Worm (Caenorhabditis elegans): Measurements from ENCODE around the gene ZC449.7.

Gene ZC449.7

DNA sequence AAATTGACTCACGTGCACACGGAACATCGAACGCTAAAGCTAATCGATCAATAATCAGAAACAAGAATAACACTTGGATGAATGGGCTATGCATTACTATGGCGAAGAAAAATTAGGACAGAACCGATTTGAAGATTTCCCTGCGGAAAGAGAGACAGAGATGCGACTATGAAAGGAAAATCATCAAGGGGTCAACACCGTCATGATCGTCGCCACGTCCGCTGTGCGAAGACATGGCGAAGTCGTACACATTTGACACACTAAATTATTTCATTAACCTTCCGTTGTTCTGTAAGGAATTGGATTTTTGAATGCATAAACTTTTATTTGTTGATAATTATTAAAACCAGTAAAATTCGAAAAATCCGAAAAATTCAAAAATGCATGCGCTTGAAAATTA lies 44.6 kb upstream of the ZC449.7 start, which contains the start of gene M03F4.6 (continued):
- TF ChIP-seq atf-7 (tag; optimal IDR thresholded peaks at IDR 0.05) = peak; percentile 61
- TF ChIP-seq fkh-3 (tag; optimal IDR thresholded peaks at IDR 0.05) = no peak
- no peak for TF ChIP-seq F49E8.2 (tag; optimal IDR thresholded peaks at IDR 0.05; ENCODE audit: insufficient read depth)
- TF ChIP-seq lin-26 (GFP tag; IDR thresholded peaks at IDR 0.05) = peak; percentile 23; the same call in 1 of the 2 replicates
- no peak for TF ChIP-seq madf-8 (GFP tag; conservative IDR thresholded peaks at IDR 0.05)
- no peak for TF ChIP-seq die-1 (tag; optimal IDR thresholded peaks at IDR 0.05)
- peak; percentile 39 for TF ChIP-seq madf-10 (tag; optimal IDR thresholded peaks at IDR 0.05)
- TF ChIP-seq ccch-3 (GFP tag; optimal IDR thresholded peaks at IDR 0.05) = no peak
- TF ChIP-seq F10E7.11 (tag; optimal IDR thresholded peaks at IDR 0.05) = no peak
- no peak for TF ChIP-seq ets-4 (GFP tag; optimal IDR thresholded peaks at IDR 0.05)
- TF ChIP-seq F39B2.1 (GFP tag; IDR thresholded peaks at IDR 0.05) = no peak
- TF ChIP-seq mxl-1 (tag; optimal IDR thresholded peaks at IDR 0.05) = no peak
- no peak for TF ChIP-seq lsl-1 (GFP tag; optimal IDR thresholded peaks at IDR 0.05)
- peak; percentile 73; the same call in 1 of the 2 replicates for TF ChIP-seq Y53G8AR.9 (GFP tag; conservative IDR thresholded peaks at IDR 0.05)
- no peak for TF ChIP-seq him-1 (tag; optimal IDR thresholded peaks at IDR 0.05)
- no peak for TF ChIP-seq ztf-18 (tag; optimal IDR thresholded peaks at IDR 0.05)
- TF ChIP-seq C17E4.6 (GFP tag; IDR thresholded peaks at IDR 0.05) = no peak
- TF ChIP-seq F57C9.4 (tag; optimal IDR thresholded peaks at IDR 0.05) = no peak
- no peak for TF ChIP-seq lin-40 (tag; optimal IDR thresholded peaks at IDR 0.05)
- no peak for TF ChIP-seq F37B4.10 (GFP tag; IDR thresholded peaks at IDR 0.05)
- TF ChIP-seq mel-28 (tag; optimal IDR thresholded peaks at IDR 0.05; ENCODE audit: borderline replicate concordance) = no peak
- no peak for TF ChIP-seq let-526 (GFP tag; IDR thresholded peaks at IDR 0.05)
- peak in 1 of 2 experiments; percentile 90 for TF ChIP-seq let-607 (tag; optimal IDR thresholded peaks at IDR 0.05)
- no peak for TF ChIP-seq F33H1.4 (GFP tag; IDR thresholded peaks at IDR 0.05)
- TF ChIP-seq sdz-38 (tag; optimal IDR thresholded peaks at IDR 0.05) = no peak
- no peak for TF ChIP-seq Y95B8A.8 (GFP tag; IDR thresholded peaks at IDR 0.05)
- no peak for TF ChIP-seq snpc-1.1 (tag; optimal IDR thresholded peaks at IDR 0.05; ENCODE audit: insufficient read depth)
- TF ChIP-seq hrde-1 (tag; optimal IDR thresholded peaks at IDR 0.05; ENCODE audit: borderline replicate concordance) = no peak
- TF ChIP-seq attf-6 (GFP tag; IDR thresholded peaks at IDR 0.05) = no peak
- no peak for TF ChIP-seq cebp-1 (GFP tag; IDR thresholded peaks at IDR 0.05)
- TF ChIP-seq cebp-1 (tag; optimal IDR thresholded peaks at IDR 0.05) = peak; percentile 7
- no peak for TF ChIP-seq somi-1 (GFP tag; optimal IDR thresholded peaks at IDR 0.05)
- 0 out of 2 replicates have a peak, but pooled peaks have one; percentile 28 for TF ChIP-seq aptf-3 (GFP tag; IDR thresholded peaks at IDR 0.05)
- peak; percentile 28 for TF ChIP-seq ztf-26 (tag; optimal IDR thresholded peaks at IDR 0.05)
- TF ChIP-seq rpc-1 (optimal IDR thresholded peaks at IDR 0.05) = no peak
- TF ChIP-seq rpc-1 (tag; optimal IDR thresholded peaks at IDR 0.05) = no peak
- TF ChIP-seq nfya-1 (tag; optimal IDR thresholded peaks at IDR 0.05; ENCODE audit: borderline replicate concordance, insufficient read depth) = no peak
- TF ChIP-seq unc-62 (GFP tag; optimal IDR thresholded peaks at IDR 0.05) = no peak
- no peak for TF ChIP-seq Y53F4B.3 (GFP tag; IDR thresholded peaks at IDR 0.05)
- TF ChIP-seq nfyb-1 (GFP tag; IDR thresholded peaks at IDR 0.05) = peak; percentile 47; the same call in 1 of the 2 replicates
- TF ChIP-seq ceh-91 (GFP tag; IDR thresholded peaks at IDR 0.05) = no peak
- no peak for TF ChIP-seq D2030.7 (GFP tag; IDR thresholded peaks at IDR 0.05)
- TF ChIP-seq ama-1 (optimal IDR thresholded peaks at IDR 0.05) = peak; percentile 68
- no peak for TF ChIP-seq ama-1 (GFP tag; optimal IDR thresholded peaks at IDR 0.05)
- peak; percentile 28 for TF ChIP-seq tbp1 (GFP tag; optimal IDR thresholded peaks at IDR 0.05)
- TF ChIP-seq athp-1 (tag; optimal IDR thresholded peaks at IDR 0.05) = peak; percentile 39
- TF ChIP-seq F52B5.7 (tag; optimal IDR thresholded peaks at IDR 0.05) = peak; percentile 10
